Worm (Caenorhabditis elegans): Measurements from ENCODE around the gene msa-1.

msa-1 gene

ce11 chrIV:9095553-9095952, 7.2 kb downstream of the msa-1 start, which contains the start of gene icln-1:
Gene icln-1, minus strand, starts transcription at chrIV:9095653.
- TF ChIP-seq cebp-2 (GFP tag; IDR thresholded peaks at IDR 0.05) (no peak), F37B4.10 (GFP tag; IDR thresholded peaks at IDR 0.05) (no peak), C06A6.2 (GFP tag; conservative IDR thresholded peaks at IDR 0.05) (no peak), madf-6 (GFP tag; IDR thresholded peaks at IDR 0.05) (peak; percentile 44; the same call in 1 of the 2 replicates), hmg-20 (GFP tag; IDR thresholded peaks at IDR 0.05) (no peak), bed-1 (GFP tag; IDR thresholded peaks at IDR 0.05) (no peak), snpc-3.4 (tag; optimal IDR thresholded peaks at IDR 0.05) (no peak), gei-17 (GFP tag; optimal IDR thresholded peaks at IDR 0.05) (no peak), aptf-2 (GFP tag; conservative IDR thresholded peaks at IDR 0.05) (no peak), attf-6 (GFP tag; IDR thresholded peaks at IDR 0.05) (0 out of 2 replicates have a peak, but pooled peaks have one; percentile 35), B0019.2 (GFP tag; conservative IDR thresholded peaks at IDR 0.05) (no peak), fkh-3 (tag; optimal IDR thresholded peaks at IDR 0.05) (no peak), zim-3 (tag; optimal IDR thresholded peaks at IDR 0.05) (no peak)

ce11 chrIV:9096160-9096879, 7.9 kb downstream of the msa-1 start, which contains the start of the genes znf-706 and cpna-3:
Gene znf-706, minus strand, starts transcription at chrIV:9096231.
Gene cpna-3, plus strand, starts transcription at chrIV:9096842.
- peak; percentile 81 for TF ChIP-seq madf-6 (GFP tag; IDR thresholded peaks at IDR 0.05)
- no peak for TF ChIP-seq F22D6.2 (tag; optimal IDR thresholded peaks at IDR 0.05)
- peak; percentile 32 for TF ChIP-seq snpc-3.4 (tag; optimal IDR thresholded peaks at IDR 0.05)
- peak; percentile 36 for TF ChIP-seq F23B12.7 (tag; optimal IDR thresholded peaks at IDR 0.05; ENCODE audit: insufficient read depth)
- TF ChIP-seq snpc-4 (GFP tag; optimal IDR thresholded peaks at IDR 0.05), result no peak
- TF ChIP-seq snpc-4 (tag; optimal IDR thresholded peaks at IDR 0.05), result peak in 2 of 4 experiments; percentile 21 to 62
- peak; percentile 73 for TF ChIP-seq ceh-91 (GFP tag; IDR thresholded peaks at IDR 0.05)
- peak; percentile 69 for TF ChIP-seq snpc-1.3 (tag; optimal IDR thresholded peaks at IDR 0.05; ENCODE audit: insufficient read depth)
- no peak for TF ChIP-seq fkh-3 (tag; optimal IDR thresholded peaks at IDR 0.05)
- TF ChIP-seq efl-1 (GFP tag; optimal IDR thresholded peaks at IDR 0.05), result peak; percentile 32
- TF ChIP-seq hlh-26 (GFP tag; conservative IDR thresholded peaks at IDR 0.05), result no peak
- peak; percentile 35 for TF ChIP-seq xnd-1 (tag; optimal IDR thresholded peaks at IDR 0.05)
- TF ChIP-seq F33H1.4 (GFP tag; IDR thresholded peaks at IDR 0.05), result peak; percentile 88
- peak; percentile 91 for TF ChIP-seq lsl-1 (GFP tag; optimal IDR thresholded peaks at IDR 0.05)
- no peak for TF ChIP-seq dox-1 (GFP tag; IDR thresholded peaks at IDR 0.05)
- peak; percentile 60 for TF ChIP-seq F49E8.2 (tag; optimal IDR thresholded peaks at IDR 0.05; ENCODE audit: insufficient read depth)
- no peak for TF ChIP-seq lin-35 (GFP tag; optimal IDR thresholded peaks at IDR 0.05)
- TF ChIP-seq tbp1 (GFP tag; optimal IDR thresholded peaks at IDR 0.05), result peak; percentile 37
- TF ChIP-seq sea-2 (GFP tag; IDR thresholded peaks at IDR 0.05), result no peak
- no peak for TF ChIP-seq rcor-1 (GFP tag; IDR thresholded peaks at IDR 0.05)
- no peak for TF ChIP-seq ekl-4 (GFP tag; IDR thresholded peaks at IDR 0.05)
- TF ChIP-seq cebp-1 (GFP tag; IDR thresholded peaks at IDR 0.05), result no peak
- TF ChIP-seq cebp-1 (tag; optimal IDR thresholded peaks at IDR 0.05), result peak; percentile 42
- TF ChIP-seq egl-18 (GFP tag; IDR thresholded peaks at IDR 0.05), result no peak
- peak; percentile 57 for TF ChIP-seq lin-54 (GFP tag; optimal IDR thresholded peaks at IDR 0.05)
- TF ChIP-seq nfya-1 (tag; optimal IDR thresholded peaks at IDR 0.05; ENCODE audit: borderline replicate concordance, insufficient read depth), result no peak
- TF ChIP-seq madf-8 (GFP tag; conservative IDR thresholded peaks at IDR 0.05), result peak; percentile 61

Measured in whole organism, young adult.